Worm (Caenorhabditis elegans): ENCODE results near the gene rin-1.

ce11 chrV:14841660-14842059 lies 26.3 kb upstream of the rin-1 start:
- TF ChIP-seq lin-15B (tag; optimal IDR thresholded peaks at IDR 0.05) (no peak), ZK546.5 (tag; optimal IDR thresholded peaks at IDR 0.05) (no peak), ama-1 (optimal IDR thresholded peaks at IDR 0.05) (no peak), nhr-28 (tag; optimal IDR thresholded peaks at IDR 0.05) (no peak), aly-2 (tag; optimal IDR thresholded peaks at IDR 0.05) (no peak), ceh-82 (tag; optimal IDR thresholded peaks at IDR 0.05) (no peak), unc-62 (GFP tag; optimal IDR thresholded peaks at IDR 0.05) (no peak), nhr-11 (tag; optimal IDR thresholded peaks at IDR 0.05) (no peak), jun-1 (tag; optimal IDR thresholded peaks at IDR 0.05) (no peak), nhr-237 (tag; optimal IDR thresholded peaks at IDR 0.05) (no peak)

All from whole organism, L3 larva.